Fruit fly (Drosophila melanogaster): ENCODE results near the gene CG4842.

CG4842 gene

dm6 chr3L:16329495-16329894, 38.7 kb upstream of the CG4842 start, which contains the start of gene CG33061:
Gene CG33061, plus strand, starts transcription at chr3L:16329795.
- TF ChIP-seq Ptx1 (GFP tag; IDR thresholded peaks at IDR 0.05): no peak
- TF ChIP-seq sob (GFP tag; IDR thresholded peaks at IDR 0.05): no peak
- no peak for TF ChIP-seq cad (GFP tag; optimal IDR thresholded peaks at IDR 0.05)
- TF ChIP-seq CG3407 (GFP tag; optimal IDR thresholded peaks at IDR 0.05): no peak
- TF ChIP-seq HLH4C (GFP tag; IDR thresholded peaks at IDR 0.05; ENCODE audit: partially characterized antibody): no peak
- TF ChIP-seq Hand (GFP tag; optimal IDR thresholded peaks at IDR 0.05): no peak
- TF ChIP-seq CG6683 (GFP tag; optimal IDR thresholded peaks at IDR 0.05): no peak
- no peak for TF ChIP-seq Atf6 (GFP tag; IDR thresholded peaks at IDR 0.05)
- TF ChIP-seq Nf-YC (tag; optimal IDR thresholded peaks at IDR 0.05): no peak
- TF ChIP-seq D19A (tag; optimal IDR thresholded peaks at IDR 0.05): no peak

DNA sequence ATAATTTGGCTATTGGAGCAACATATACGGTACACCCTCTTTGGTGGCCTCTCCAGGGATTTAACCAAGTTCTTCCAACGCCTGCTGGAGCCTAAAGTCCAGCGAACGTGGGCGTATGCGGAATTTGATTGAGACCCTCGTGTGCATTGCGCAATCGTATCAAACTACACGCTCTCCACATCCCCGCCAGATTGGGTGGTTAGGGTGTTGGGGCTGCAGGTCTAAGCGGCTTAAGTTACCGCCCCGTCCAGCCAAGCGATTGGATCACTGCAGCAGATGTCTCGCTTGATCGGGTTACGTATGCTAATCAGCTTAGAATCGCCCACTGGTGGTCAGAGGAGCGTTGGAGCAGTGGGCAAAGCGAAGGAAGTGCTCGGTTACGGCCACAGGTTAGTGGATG, 37.4 kb upstream of the CG4842 start, which contains the start of gene CG33060:
Gene CG33060, plus strand, starts transcription at position 301 of the 400 bp plus-strand sequence.
- TF ChIP-seq Hey (tag; optimal IDR thresholded peaks at IDR 0.05) (no peak), CG1602 (GFP tag; optimal IDR thresholded peaks at IDR 0.05) (no peak), CG9215 (GFP tag; IDR thresholded peaks at IDR 0.05) (no peak), ranshi (GFP tag; IDR thresholded peaks at IDR 0.05) (no peak), NC2α (GFP tag; optimal IDR thresholded peaks at IDR 0.05) (no peak), z (GFP tag; IDR thresholded peaks at IDR 0.05) (no peak), lov (optimal IDR thresholded peaks at IDR 0.05) (no peak), lov (GFP tag; IDR thresholded peaks at IDR 0.05) (no peak), Dll (GFP tag; IDR thresholded peaks at IDR 0.05; ENCODE audit: partially characterized antibody) (no peak), tap (tag; optimal IDR thresholded peaks at IDR 0.05) (no peak), HmgD (GFP tag; optimal IDR thresholded peaks at IDR 0.05) (no peak), Aef1 (GFP tag; IDR thresholded peaks at IDR 0.05) (no peak), CG6791 (GFP tag; IDR thresholded peaks at IDR 0.05; ENCODE audit: partially characterized antibody) (no peak), Hr39 (optimal IDR thresholded peaks at IDR 0.05) (no peak), Fer3 (tag; optimal IDR thresholded peaks at IDR 0.05) (no peak), HLH54F (GFP tag; optimal IDR thresholded peaks at IDR 0.05) (no peak), CG2678 (tag; optimal IDR thresholded peaks at IDR 0.05) (no peak)

DNA sequence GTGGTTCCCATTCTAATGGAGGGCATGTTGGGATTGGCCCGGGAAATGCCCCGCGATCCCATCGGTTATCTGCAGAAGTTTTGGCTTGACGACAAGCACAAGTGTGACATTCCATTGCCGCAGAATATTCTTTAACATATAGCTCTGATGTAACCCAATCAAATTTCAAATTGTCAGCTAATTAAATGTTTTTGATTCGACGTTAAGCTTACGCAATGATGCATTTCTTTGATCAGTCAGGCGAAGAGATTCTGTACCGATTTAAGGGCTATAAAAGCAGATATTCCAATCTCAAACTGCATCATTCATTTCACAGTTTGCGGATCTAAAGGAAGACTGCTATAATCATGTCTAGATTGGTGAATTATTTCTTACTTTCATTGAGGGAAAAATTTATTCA, 36.6 kb upstream of the CG4842 start, which contains the start of gene retinin:
Gene retinin, plus strand, starts transcription at position 301 of the 400 bp plus-strand sequence.
- no peak for TF ChIP-seq CG30020 (tag; optimal IDR thresholded peaks at IDR 0.05)
- TF ChIP-seq fu2 (GFP tag; optimal IDR thresholded peaks at IDR 0.05): no peak
- no peak for TF ChIP-seq sc (optimal IDR thresholded peaks at IDR 0.05)
- no peak for TF ChIP-seq sc (GFP tag; optimal IDR thresholded peaks at IDR 0.05)
- TF ChIP-seq toy (GFP tag; IDR thresholded peaks at IDR 0.05): no peak
- TF ChIP-seq CG43689 (GFP tag; IDR thresholded peaks at IDR 0.05): no peak
- TF ChIP-seq cg (GFP tag; optimal IDR thresholded peaks at IDR 0.05): no peak
- no peak for TF ChIP-seq CG7745 (tag; optimal IDR thresholded peaks at IDR 0.05)
- TF ChIP-seq Xbp1 (GFP tag; optimal IDR thresholded peaks at IDR 0.05): no peak
- TF ChIP-seq row (GFP tag; IDR thresholded peaks at IDR 0.05): no peak
- TF ChIP-seq CG3726 (GFP tag; IDR thresholded peaks at IDR 0.05): no peak
- TF ChIP-seq Blimp-1 (GFP tag; optimal IDR thresholded peaks at IDR 0.05): no peak
- TF ChIP-seq kni (GFP tag; optimal IDR thresholded peaks at IDR 0.05): no peak
- no peak for TF ChIP-seq CG11398 (GFP tag; optimal IDR thresholded peaks at IDR 0.05)
- TF ChIP-seq Kr (GFP tag; optimal IDR thresholded peaks at IDR 0.05): no peak
- no peak for TF ChIP-seq fd64A (GFP tag; optimal IDR thresholded peaks at IDR 0.05)
- no peak for TF ChIP-seq chif (GFP tag; optimal IDR thresholded peaks at IDR 0.05)
- TF ChIP-seq Hr78 (GFP tag; optimal IDR thresholded peaks at IDR 0.05): no peak
- TF ChIP-seq ATbp (GFP tag; optimal IDR thresholded peaks at IDR 0.05): no peak

Measured in whole organism, embryonic.